Fruit fly (Drosophila melanogaster): Measurements from ENCODE around the gene Bet5.
A peak's percentile ranks its signal among the peaks of the same experiment; 100 is the strongest.

The Bet5 gene

dm6 chr3R:30151300-30152109 is 28.5 kb upstream of the Bet5 start, which contains the start of gene CG15529 (continued):
- TF ChIP-seq CG1621 (tag; optimal IDR thresholded peaks at IDR 0.05) (peak; percentile 51), cyc (GFP tag; optimal IDR thresholded peaks at IDR 0.05) (peak; percentile 33), Gug (GFP tag; IDR thresholded peaks at IDR 0.05) (peak; percentile 73), CG8319 (GFP tag; optimal IDR thresholded peaks at IDR 0.05) (peak; percentile 29), spab (GFP tag; optimal IDR thresholded peaks at IDR 0.05) (peak; percentile 68), Eip78C (GFP tag) (peak; percentile 83), Met (GFP tag; optimal IDR thresholded peaks at IDR 0.05) (no peak), fd59A (GFP tag; optimal IDR thresholded peaks at IDR 0.05) (peak; percentile 65), CG34406 (GFP tag; optimal IDR thresholded peaks at IDR 0.05) (peak; percentile 56), Hr4 (GFP tag; optimal IDR thresholded peaks at IDR 0.05) (peak; percentile 38), CG8119 (GFP tag; IDR thresholded peaks at IDR 0.05) (peak; percentile 76), Sox102F (GFP tag; optimal IDR thresholded peaks at IDR 0.05) (peak; percentile 20), Lpt (GFP tag; optimal IDR thresholded peaks at IDR 0.05) (peak; percentile 31), CG11294 (GFP tag; IDR thresholded peaks at IDR 0.05) (peak; percentile 72), net (GFP tag; optimal IDR thresholded peaks at IDR 0.05) (peak; percentile 53), pdm3 (GFP tag; optimal IDR thresholded peaks at IDR 0.05) (peak; percentile 60), acj6 (GFP tag; optimal IDR thresholded peaks at IDR 0.05) (peak; percentile 68), salr (GFP tag; optimal IDR thresholded peaks at IDR 0.05) (peak; percentile 40 to 51), topi (GFP tag; optimal IDR thresholded peaks at IDR 0.05) (no peak), CG3032 (tag; optimal IDR thresholded peaks at IDR 0.05) (peak; percentile 77), Eip75B (GFP tag; optimal IDR thresholded peaks at IDR 0.05) (peak; percentile 41), Sox14 (GFP tag; optimal IDR thresholded peaks at IDR 0.05) (peak; percentile 52), Eip93F (GFP tag; optimal IDR thresholded peaks at IDR 0.05) (no peak), ss (GFP tag; optimal IDR thresholded peaks at IDR 0.05) (peak in 1 of 2 experiments; percentile 73), Blimp-1 (GFP tag; optimal IDR thresholded peaks at IDR 0.05) (no peak)

dm6 chr3R:30153864-30154263 is 26.2 kb upstream of the Bet5 start:
- TF ChIP-seq achi (GFP tag; optimal IDR thresholded peaks at IDR 0.05) (no peak), svp (GFP tag) (peak; percentile 38)

- TF ChIP-seq CG4318 (GFP tag; optimal IDR thresholded peaks at IDR 0.05) (peak; percentile 20), CG16779 (tag; optimal IDR thresholded peaks at IDR 0.05) (no peak), dac (GFP tag; optimal IDR thresholded peaks at IDR 0.05) (no peak), CG6854 (GFP tag; optimal IDR thresholded peaks at IDR 0.05) (no peak), CG6163 (GFP tag; IDR thresholded peaks at IDR 0.05) (peak; percentile 71; the same call in 2 of the 3 replicates), Met (GFP tag; optimal IDR thresholded peaks at IDR 0.05) (no peak), Eip75B (GFP tag; optimal IDR thresholded peaks at IDR 0.05) (peak; percentile 3), Hr39 (GFP tag; optimal IDR thresholded peaks at IDR 0.05) (no peak), ss (GFP tag; optimal IDR thresholded peaks at IDR 0.05) (no peak), cyc (GFP tag; optimal IDR thresholded peaks at IDR 0.05) (no peak), Eip78C (GFP tag) (peak; percentile 47), eg (GFP tag; IDR thresholded peaks at IDR 0.05) (peak; percentile 56), CG3919 (GFP tag; optimal IDR thresholded peaks at IDR 0.05) (peak; percentile 20), Hr38 (GFP tag; optimal IDR thresholded peaks at IDR 0.05) (no peak), CG10669 (GFP tag; optimal IDR thresholded peaks at IDR 0.05) (no peak), CG34406 (GFP tag; optimal IDR thresholded peaks at IDR 0.05) (no peak), fkh (GFP tag; optimal IDR thresholded peaks at IDR 0.05) (no peak), CG6276 (GFP tag; optimal IDR thresholded peaks at IDR 0.05) (no peak), CG9139 (GFP tag; optimal IDR thresholded peaks at IDR 0.05) (no peak), OdsH (GFP tag; optimal IDR thresholded peaks at IDR 0.05) (no peak), pdm3 (GFP tag; optimal IDR thresholded peaks at IDR 0.05) (no peak), Gug (GFP tag; IDR thresholded peaks at IDR 0.05) (0 out of 2 replicates have a peak, but pooled peaks have one; percentile 32), CG31627 (GFP tag; optimal IDR thresholded peaks at IDR 0.05) (no peak), CG7368 (GFP tag; optimal IDR thresholded peaks at IDR 0.05) (no peak), CG15336 (GFP tag; IDR thresholded peaks at IDR 0.05) (peak; percentile 72), Smox (GFP tag; optimal IDR thresholded peaks at IDR 0.05) (no peak), salr (GFP tag; optimal IDR thresholded peaks at IDR 0.05) (no peak), CG11902 (GFP tag; optimal IDR thresholded peaks at IDR 0.05) (no peak)
Measured at dm6 chr3R:30160312-30160942, 19.6 kb upstream of the Bet5 start, which contains the start of gene CG11498. Gene CG11498, minus strand, starts transcription at chr3R:30160473.
